Worm (Caenorhabditis elegans): ENCODE results near the gene Y116F11B.2.
A peak's percentile ranks its signal among the peaks of the same experiment; 100 is the strongest.

Y116F11B.2 gene

DNA sequence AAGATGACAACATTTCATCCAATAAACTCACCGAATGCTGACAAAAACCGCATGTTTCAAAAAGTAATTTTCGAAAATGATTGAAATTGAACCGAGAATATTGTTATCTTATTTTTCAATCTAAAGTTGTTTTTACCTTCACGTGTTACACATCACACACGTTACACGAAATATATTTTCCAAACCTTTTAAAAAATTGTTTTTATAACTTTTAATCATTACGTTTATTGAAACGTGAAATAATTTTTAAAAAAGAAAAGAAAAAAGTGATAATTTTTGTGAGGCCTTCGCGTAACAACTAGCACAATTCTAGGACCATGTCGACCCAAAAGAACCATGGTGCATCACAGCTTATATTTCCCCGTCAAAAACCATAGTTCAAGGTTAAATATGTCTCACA is 6.0 kb downstream of the Y116F11B.2 start, which contains the start of gene M162.7:
Gene M162.7, minus strand, starts transcription at position 101 of the 400 bp plus-strand sequence.
- TF ChIP-seq sptf-2 (GFP tag; optimal IDR thresholded peaks at IDR 0.05) (no peak), zim-3 (tag; optimal IDR thresholded peaks at IDR 0.05) (no peak), somi-1 (GFP tag; optimal IDR thresholded peaks at IDR 0.05) (no peak), him-1 (tag; optimal IDR thresholded peaks at IDR 0.05) (no peak), ceh-27 (GFP tag; optimal IDR thresholded peaks at IDR 0.05) (no peak), lin-40 (tag; optimal IDR thresholded peaks at IDR 0.05) (no peak), ztf-3 (GFP tag; optimal IDR thresholded peaks at IDR 0.05) (no peak), lsl-1 (GFP tag; optimal IDR thresholded peaks at IDR 0.05) (no peak), aptf-3 (GFP tag; IDR thresholded peaks at IDR 0.05) (no peak), attf-3 (GFP tag; conservative IDR thresholded peaks at IDR 0.05) (no peak), ZK185.1 (tag; optimal IDR thresholded peaks at IDR 0.05; ENCODE audit: poor library complexity, severe bottlenecking) (no peak)

ce11 chrV:19790248-19790647 is 10.7 kb downstream of the Y116F11B.2 start:
- TF ChIP-seq egrh-3 (GFP tag; IDR thresholded peaks at IDR 0.05) (peak; percentile 30; the same call in 1 of the 2 replicates), sdz-38 (tag; optimal IDR thresholded peaks at IDR 0.05) (no peak), D2030.7 (GFP tag; IDR thresholded peaks at IDR 0.05) (no peak), ama-1 (optimal IDR thresholded peaks at IDR 0.05) (no peak), ama-1 (GFP tag; optimal IDR thresholded peaks at IDR 0.05) (no peak), zfh-2 (GFP tag; conservative IDR thresholded peaks at IDR 0.05) (peak; percentile 82), tlf-1 (GFP tag; optimal IDR thresholded peaks at IDR 0.05) (no peak), unc-130 (GFP tag; optimal IDR thresholded peaks at IDR 0.05) (no peak)

DNA sequence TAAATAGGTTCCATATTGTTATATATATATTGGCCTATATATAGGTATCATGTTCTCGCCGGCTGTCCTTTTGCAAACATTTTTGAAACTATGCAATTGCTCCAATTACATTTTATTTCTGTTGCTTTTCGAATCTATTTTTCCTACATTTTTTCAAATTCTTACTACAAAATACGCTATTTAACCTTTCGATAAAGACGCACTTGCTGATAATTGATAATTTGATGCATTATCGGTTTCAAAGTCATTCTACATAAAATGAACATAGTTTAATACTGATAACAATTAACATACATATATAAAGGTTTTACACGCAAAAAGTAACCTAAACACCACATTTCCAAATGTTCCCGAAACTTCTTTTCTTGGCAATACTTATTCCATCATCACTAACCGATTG is 12.6 kb downstream of the Y116F11B.2 start, which contains the start of gene clec-258:
Gene clec-258, plus strand, starts transcription at position 81 of the 400 bp plus-strand sequence.
- TF ChIP-seq rpc-1 (optimal IDR thresholded peaks at IDR 0.05) (no peak), rpc-1 (tag; optimal IDR thresholded peaks at IDR 0.05) (no peak), snpc-3.4 (tag; optimal IDR thresholded peaks at IDR 0.05) (no peak), nhr-80 (tag; optimal IDR thresholded peaks at IDR 0.05) (peak; percentile 56)

ce11 chrV:19783829-19784228 is 17.1 kb downstream of the Y116F11B.2 start, which contains the start of gene srt-45:
Gene srt-45 (plus strand): TSS chrV:19784129.
- TF ChIP-seq ets-4 (GFP tag; optimal IDR thresholded peaks at IDR 0.05) (no peak), Y95B8A.8 (GFP tag; IDR thresholded peaks at IDR 0.05) (no peak), nhr-120 (GFP tag; IDR thresholded peaks at IDR 0.05) (no peak), nhr-80 (tag; optimal IDR thresholded peaks at IDR 0.05) (no peak), hsf-1 (GFP tag; IDR thresholded peaks at IDR 0.05) (no peak), F57C9.4 (tag; optimal IDR thresholded peaks at IDR 0.05) (no peak), unc-62 (GFP tag; optimal IDR thresholded peaks at IDR 0.05) (no peak), aptf-3 (GFP tag; IDR thresholded peaks at IDR 0.05) (no peak)

- peak; percentile 91 for TF ChIP-seq hsf-1 (GFP tag; IDR thresholded peaks at IDR 0.05)
- no peak for TF ChIP-seq aptf-2 (GFP tag; conservative IDR thresholded peaks at IDR 0.05)
These were observed 21.7 kb downstream of the Y116F11B.2 start for ce11 chrV:19779220-19779619.

DNA sequence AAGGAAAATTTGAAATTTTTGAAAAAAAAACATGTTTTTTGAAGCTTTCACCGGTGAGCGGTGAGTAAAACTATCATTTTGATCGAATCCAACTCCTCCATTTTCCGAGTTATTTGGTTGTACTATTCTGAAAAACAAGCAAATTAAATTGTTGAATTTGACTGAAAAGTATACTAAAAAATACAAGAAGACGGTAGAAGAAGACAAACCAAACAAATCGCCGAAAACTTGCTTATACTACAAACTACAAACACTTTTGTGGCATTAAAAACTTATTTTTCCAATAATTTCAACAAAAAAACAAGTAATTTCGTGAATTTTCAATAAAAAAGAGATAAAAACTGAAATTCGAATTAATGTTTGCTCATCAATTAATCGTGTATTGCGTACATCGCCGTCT is 22.3 kb downstream of the Y116F11B.2 start, which contains the start of gene fbxa-194:
Gene fbxa-194, minus strand, starts transcription at position 101 of the 400 bp plus-strand sequence.
- TF ChIP-seq fkh-3 (tag; optimal IDR thresholded peaks at IDR 0.05), result no peak
